Fruit fly (Drosophila melanogaster) whole organism, embryonic: Measurements from ENCODE around the gene CG13390.

Experiments used
- ATbp ChIP-seq: fragments of 200-800 bp; sonication (Bioruptor generic); optimal IDR thresholded peaks from 2 replicates; lab custom pipeline; 2017; ENCODE audit warnings: missing biosample characterization, mild to moderate bottlenecking, missing genetic modification characterization, missing genetic modification reagents
- Abd-B ChIP-seq: fragments of 200-800 bp; sonication (Bioruptor generic); optimal IDR thresholded peaks from 2 replicates; lab custom pipeline; 2018; ENCODE audit warnings: missing biosample characterization, mild to moderate bottlenecking, missing genetic modification characterization, moderate library complexity
- Asciz ChIP-seq: fragments of 200-800 bp; sonication (Bioruptor generic); optimal IDR thresholded peaks from 2 replicates; lab custom pipeline; 2017; ENCODE audit warnings: missing biosample characterization, mild to moderate bottlenecking, missing genetic modification characterization, missing genetic modification reagents
- Atf3 ChIP-seq: fragments of 200-800 bp; sonication (Bioruptor generic); optimal IDR thresholded peaks from 3 replicates; lab custom pipeline; 2016; ENCODE audit warnings: missing biosample characterization, missing genetic modification characterization
- Bgb ChIP-seq: fragments of 200-800 bp; sonication (Bioruptor generic); IDR thresholded peaks from 2 replicates; pipeline ENCODE4 v1.3.6; 2022; ENCODE audit warnings: missing biosample characterization, missing genetic modification characterization; ENCODE audit not compliant: partially characterized antibody
- Bteb2 ChIP-seq: fragments of 200-800 bp; sonication (Bioruptor generic); optimal IDR thresholded peaks from 2 replicates; lab custom pipeline; 2016; ENCODE audit warnings: missing biosample characterization, missing genetic modification characterization
- C15 ChIP-seq: fragments of 200-800 bp; sonication (Bioruptor generic); IDR thresholded peaks from 3 replicates; pipeline ENCODE4 v1.3.6; 2022; ENCODE audit warnings: missing biosample characterization, missing genetic modification characterization
- CG10267 ChIP-seq: fragments of 200-800 bp; sonication (Bioruptor generic); optimal IDR thresholded peaks from 2 replicates; lab custom pipeline; 2018; ENCODE audit warnings: missing biosample characterization, mild to moderate bottlenecking, missing genetic modification characterization, moderate library complexity
- CG11504 ChIP-seq: fragments of 200-800 bp; sonication (Bioruptor generic); optimal IDR thresholded peaks from 3 replicates; lab custom pipeline; 2019; ENCODE audit warnings: missing biosample characterization, mild to moderate bottlenecking, missing genetic modification characterization, moderate library complexity
- CG11696 ChIP-seq: fragments of 200-800 bp; sonication (Bioruptor generic); IDR thresholded peaks from 2 replicates; pipeline ENCODE4 v1.3.6; 2022; ENCODE audit warnings: missing biosample characterization, missing genetic modification characterization
- CG12155 ChIP-seq: fragments of 200-800 bp; sonication (Bioruptor generic); optimal IDR thresholded peaks from 3 replicates; lab custom pipeline; 2016; ENCODE audit warnings: missing biosample characterization, missing genetic modification characterization
- CG14050 ChIP-seq: fragments of 200-800 bp; sonication (Bioruptor generic); IDR thresholded peaks from 3 replicates; pipeline ENCODE4 v1.3.6; 2022; ENCODE audit warnings: missing biosample characterization, missing genetic modification characterization
- CG1529 ChIP-seq: fragments of 200-800 bp; sonication (Bioruptor generic); optimal IDR thresholded peaks from 3 replicates; lab custom pipeline; 2018; ENCODE audit warnings: missing biosample characterization, missing genetic modification characterization
- CG31441 ChIP-seq: fragments of 200-800 bp; sonication (Bioruptor generic); IDR thresholded peaks from 2 replicates; pipeline ENCODE4 v1.3.6; 2022; ENCODE audit warnings: missing biosample characterization, missing genetic modification characterization
- CG4404 ChIP-seq: fragments of 200-800 bp; sonication (Bioruptor generic); IDR thresholded peaks from 2 replicates; pipeline ENCODE4 v1.3.6; 2022; ENCODE audit warnings: missing biosample characterization, missing genetic modification characterization
- CG8478 ChIP-seq: fragments of >200 bp; optimal IDR thresholded peaks from 2 replicates; lab custom pipeline; 2018
- D19B ChIP-seq: fragments of 200-800 bp; sonication (Bioruptor generic); optimal IDR thresholded peaks from 2 replicates; lab custom pipeline; 2017; ENCODE audit warnings: missing biosample characterization, mild to moderate bottlenecking, missing genetic modification characterization
- Dad ChIP-seq: fragments of 200-800 bp; sonication (Bioruptor generic); optimal IDR thresholded peaks from 3 replicates; lab custom pipeline; 2016; ENCODE audit warnings: missing biosample characterization, missing genetic modification characterization
- Doc3 ChIP-seq: fragments of 200-800 bp; sonication (Bioruptor generic); IDR thresholded peaks from 3 replicates; pipeline ENCODE4 v1.3.6; 2022; ENCODE audit warnings: missing biosample characterization, missing genetic modification characterization; ENCODE audit not compliant: partially characterized antibody
- Hmx ChIP-seq: fragments of 200-800 bp; sonication (Bioruptor generic); optimal IDR thresholded peaks from 2 replicates; lab custom pipeline; 2016; ENCODE audit warnings: missing biosample characterization, missing genetic modification characterization
- MBD-R2 ChIP-seq: fragments of 200-800 bp; sonication (Bioruptor generic); IDR thresholded peaks from 2 replicates; pipeline ENCODE4 v1.3.6; 2022; ENCODE audit warnings: missing biosample characterization, missing genetic modification characterization
- MESR4 ChIP-seq: fragments of 200-800 bp; sonication (Bioruptor generic); optimal IDR thresholded peaks from 2 replicates; lab custom pipeline; 2018; ENCODE audit warnings: missing biosample characterization, mild to moderate bottlenecking, missing genetic modification characterization, moderate library complexity
- MTF-1 ChIP-seq: fragments of 200-800 bp; sonication (Bioruptor generic); optimal IDR thresholded peaks from 2 replicates; lab custom pipeline; 2018; ENCODE audit warnings: missing biosample characterization, mild to moderate bottlenecking, missing genetic modification characterization, borderline replicate concordance
- Med ChIP-seq: fragments of 200-800 bp; sonication (Bioruptor generic); peaks from one replicate; lab custom pipeline; 2016; ENCODE audit warnings: missing biosample characterization, missing genetic modification characterization, mild to moderate bottlenecking, inconsistent platforms, moderate library complexity
- NFAT ChIP-seq: fragments of 200-800 bp; sonication (Bioruptor generic); IDR thresholded peaks from 2 replicates; pipeline ENCODE4 v1.3.6; 2022; ENCODE audit warnings: missing biosample characterization, missing genetic modification characterization
- Sox102F ChIP-seq: fragments of 200-800 bp; sonication (Bioruptor generic); optimal IDR thresholded peaks from 2 replicates; lab custom pipeline; 2018; ENCODE audit warnings: missing biosample characterization, mild to moderate bottlenecking, missing genetic modification characterization, moderate library complexity
- Vsx1 ChIP-seq: fragments of 200-800 bp; sonication (Bioruptor generic); optimal IDR thresholded peaks from 2 replicates; lab custom pipeline; 2017; ENCODE audit warnings: missing biosample characterization, mild to moderate bottlenecking, missing genetic modification characterization, missing genetic modification reagents
- ato ChIP-seq: fragments of 200-800 bp; sonication (Bioruptor generic); IDR thresholded peaks from 2 replicates; pipeline ENCODE4 v1.3.6; 2022; ENCODE audit warnings: missing biosample characterization, missing genetic modification characterization; ENCODE audit not compliant: partially characterized antibody
- dan ChIP-seq: fragments of 200-800 bp; sonication (Bioruptor generic); IDR thresholded peaks from 2 replicates; pipeline ENCODE4 v1.3.6; 2022; ENCODE audit warnings: missing biosample characterization, missing genetic modification characterization
- ftz-f1 ChIP-seq: fragments of 200-800 bp; sonication (Bioruptor generic); optimal IDR thresholded peaks from 2 replicates; lab custom pipeline; 2016; ENCODE audit warnings: missing biosample characterization, missing genetic modification characterization
- gce ChIP-seq: fragments of 200-800 bp; sonication (Bioruptor generic); IDR thresholded peaks from 3 replicates; pipeline ENCODE4 v1.3.6; 2022; ENCODE audit warnings: missing biosample characterization, missing genetic modification characterization
- ind ChIP-seq: fragments of 200-800 bp; sonication (Bioruptor generic); optimal IDR thresholded peaks from 3 replicates; lab custom pipeline; 2016; ENCODE audit warnings: missing biosample characterization, missing genetic modification characterization
- kah ChIP-seq: fragments of 200-800 bp; sonication (Bioruptor generic); optimal IDR thresholded peaks from 2 replicates; lab custom pipeline; 2018; ENCODE audit warnings: missing biosample characterization, mild to moderate bottlenecking, missing genetic modification characterization
- lmd ChIP-seq: fragments of 200-800 bp; sonication (Bioruptor generic); IDR thresholded peaks from 2 replicates; pipeline ENCODE4 v1.3.6; 2022; ENCODE audit warnings: missing biosample characterization, missing genetic modification characterization
- lov ChIP-seq, 2 experiments: fragments of 200-800 bp in 1 of 2; fragments of >200 bp in 1 of 2; sonication (Bioruptor generic) in 1 of 2; IDR thresholded peaks in 1 of 2; optimal IDR thresholded peaks in 1 of 2; 2 replicates in 1 of 2; 3 replicates in 1 of 2; pipeline versions ENCODE4 v1.3.6 to Lab custom; 2017 to 2022; ENCODE audit warnings: missing biosample characterization in 1 of 2, missing genetic modification characterization in 1 of 2
- nerfin-1 ChIP-seq: fragments of 200-800 bp; sonication (Bioruptor generic); optimal IDR thresholded peaks from 3 replicates; lab custom pipeline; 2019; ENCODE audit warnings: missing biosample characterization, mild to moderate bottlenecking, missing genetic modification characterization, moderate library complexity
- p53 ChIP-seq: fragments of 200-800 bp; sonication (Bioruptor generic); optimal IDR thresholded peaks from 2 replicates; lab custom pipeline; 2016; ENCODE audit warnings: missing biosample characterization, missing genetic modification characterization
- phol ChIP-seq: fragments of 200-800 bp; sonication (Bioruptor generic); optimal IDR thresholded peaks from 3 replicates; lab custom pipeline; 2018; ENCODE audit warnings: missing biosample characterization, mild to moderate bottlenecking, missing genetic modification characterization, moderate library complexity
- sc ChIP-seq, 3 experiments: fragments of >200 bp in 2 of 3; fragments of 200-800 bp in 1 of 3; sonication (Bioruptor generic) in 1 of 3; optimal IDR thresholded peaks; 2 replicates in 2 of 3; 3 replicates in 1 of 3; lab custom pipeline; 2017; ENCODE audit warnings: mild to moderate bottlenecking in 1 of 3, missing biosample characterization in 1 of 3, missing genetic modification characterization in 1 of 3, missing genetic modification reagents in 1 of 3
- scrt ChIP-seq: fragments of 200-800 bp; sonication (Bioruptor generic); optimal IDR thresholded peaks from 2 replicates; lab custom pipeline; 2018; ENCODE audit warnings: missing biosample characterization, mild to moderate bottlenecking, missing genetic modification characterization, moderate library complexity
- sens-2 ChIP-seq: fragments of 200-800 bp; sonication (Bioruptor generic); IDR thresholded peaks from 2 replicates; pipeline ENCODE4 v1.3.6; 2022; ENCODE audit warnings: missing biosample characterization, missing genetic modification characterization
- slbo ChIP-seq: fragments of 200-800 bp; sonication (Bioruptor generic); IDR thresholded peaks from 2 replicates; pipeline ENCODE4 v1.3.6; 2022; ENCODE audit warnings: missing biosample characterization, missing genetic modification characterization
- sob ChIP-seq: fragments of 200-800 bp; sonication (Bioruptor generic); IDR thresholded peaks from 2 replicates; pipeline ENCODE4 v1.3.6; 2022; ENCODE audit warnings: missing biosample characterization, missing genetic modification characterization
- stwl ChIP-seq: fragments of 200-800 bp; sonication (Bioruptor generic); optimal IDR thresholded peaks from 3 replicates; lab custom pipeline; 2018; ENCODE audit warnings: missing biosample characterization, mild to moderate bottlenecking, missing genetic modification characterization, moderate library complexity
- tap ChIP-seq: fragments of 200-800 bp; optimal IDR thresholded peaks from 3 replicates; lab custom pipeline; 2019; ENCODE audit warnings: missing biosample characterization, mild to moderate bottlenecking, missing genetic modification characterization, moderate library complexity
- tll ChIP-seq, 2 experiments: fragments of 200-800 bp in 1 of 2; fragments of >200 bp in 1 of 2; sonication (Bioruptor generic) in 1 of 2; optimal IDR thresholded peaks; 2 replicates each; lab custom pipeline; 2017 to 2019; ENCODE audit warnings: missing biosample characterization in 2 of 2, missing genetic modification characterization in 2 of 2, mild to moderate bottlenecking in 1 of 2, moderate library complexity in 1 of 2
- trh ChIP-seq: fragments of 200-800 bp; sonication (Bioruptor generic); optimal IDR thresholded peaks from 2 replicates; lab custom pipeline; 2016; ENCODE audit warnings: missing biosample characterization, missing genetic modification characterization
- wdn ChIP-seq: fragments of 200-800 bp; sonication (Bioruptor generic); IDR thresholded peaks from 2 replicates; pipeline ENCODE4 v1.3.6; 2022; ENCODE audit warnings: missing biosample characterization, missing genetic modification characterization
- wor ChIP-seq: fragments of 200-800 bp; sonication (Bioruptor generic); IDR thresholded peaks from 2 replicates; pipeline ENCODE4 v1.3.6; 2022; ENCODE audit warnings: missing biosample characterization, missing genetic modification characterization
- z ChIP-seq: fragments of 200-800 bp; sonication (Bioruptor generic); IDR thresholded peaks from 3 replicates; pipeline ENCODE4 v1.3.6; 2022; ENCODE audit warnings: missing biosample characterization, missing genetic modification characterization

CG13390 gene

dm6 chr2L:8382646-8383045, 6.0 kb upstream of the CG13390 start, which contains the start of the genes CG13392 and Rcd4 (continued):
- peak; percentile 57 for TF ChIP-seq Bteb2 (GFP tag; lab: Kevin White, UChicago)
- TF ChIP-seq Bgb (GFP tag; lab: Robert Waterston, UW): peak; percentile 72
- no peak for TF ChIP-seq lov (optimal IDR thresholded peaks at IDR 0.05; lab: Kevin White, UChicago)
- TF ChIP-seq lov (GFP tag; IDR thresholded peaks at IDR 0.05; lab: Robert Waterston, UW): no peak
- TF ChIP-seq Doc3 (GFP tag; lab: Robert Waterston, UW): peak; percentile 67; the same call in 1 of the 3 replicates
- TF ChIP-seq Vsx1 (GFP tag; lab: Kevin White, UChicago): no peak
- peak; percentile 70 for TF ChIP-seq CG12155 (GFP tag; lab: Kevin White, UChicago)
- peak; percentile 76 for TF ChIP-seq Dad (GFP tag; lab: Kevin White, UChicago)
- TF ChIP-seq wor (GFP tag; lab: Robert Waterston, UW): no peak
- no peak for TF ChIP-seq C15
- TF ChIP-seq tap (tag; lab: Kevin White, UChicago): no peak
- peak; percentile 51; the same call in 1 of the 2 replicates for TF ChIP-seq wdn (GFP tag; lab: Robert Waterston, UW)
- no peak for TF ChIP-seq Asciz (GFP tag; lab: Kevin White, UChicago)
- peak; percentile 7 for TF ChIP-seq phol (tag; lab: Kevin White, UChicago)
- TF ChIP-seq CG14050 (GFP tag; lab: Robert Waterston, UW): peak; percentile 14; the same call in 1 of the 3 replicates
- peak; percentile 95 for TF ChIP-seq MBD-R2 (GFP tag; lab: Robert Waterston, UW)
- peak; percentile 26 for TF ChIP-seq p53
- peak; percentile 78 for TF ChIP-seq MESR4 (GFP tag; lab: Kevin White, UChicago)
- TF ChIP-seq CG11696 (GFP tag; lab: Robert Waterston, UW): no peak
- TF ChIP-seq CG11504 (tag; lab: Kevin White, UChicago): peak; percentile 46
- TF ChIP-seq ftz-f1 (GFP tag; lab: Kevin White, UChicago): peak; percentile 23
- TF ChIP-seq sob (GFP tag; lab: Robert Waterston, UW): peak; percentile 91
- no peak for TF ChIP-seq Hmx
- TF ChIP-seq dan (GFP tag; lab: Robert Waterston, UW): no peak
- TF ChIP-seq Sox102F (GFP tag; lab: Kevin White, UChicago): peak; percentile 16
- no peak for TF ChIP-seq Abd-B (GFP tag; lab: Kevin White, UChicago)
- peak; percentile 85 for TF ChIP-seq slbo (GFP tag; lab: Robert Waterston, UW)
- TF ChIP-seq tll (GFP tag; optimal IDR thresholded peaks at IDR 0.05; lab: Kevin White, UChicago): no peak
- peak; percentile 37 for TF ChIP-seq CG1529
- no peak for TF ChIP-seq sc (optimal IDR thresholded peaks at IDR 0.05; lab: Kevin White, UChicago)
- TF ChIP-seq sc (GFP tag; optimal IDR thresholded peaks at IDR 0.05; lab: Kevin White, UChicago): no peak
- TF ChIP-seq CG4404 (GFP tag; lab: Robert Waterston, UW): peak; percentile 48; the same call in 1 of the 2 replicates
- TF ChIP-seq MTF-1 (GFP tag; lab: Kevin White, UChicago): peak; percentile 13
- TF ChIP-seq ato (GFP tag; lab: Robert Waterston, UW): peak; percentile 61; the same call in 1 of the 2 replicates
- TF ChIP-seq CG8478 (lab: Kevin White, UChicago): no peak
- no peak for TF ChIP-seq trh (GFP tag; lab: Kevin White, UChicago)
- TF ChIP-seq sens-2 (GFP tag; lab: Robert Waterston, UW): no peak
- TF ChIP-seq Atf3 (GFP tag; lab: Kevin White, UChicago): peak; percentile 59
- no peak for TF ChIP-seq z
- TF ChIP-seq kah (GFP tag; lab: Kevin White, UChicago): peak; percentile 33
- TF ChIP-seq D19B (GFP tag; lab: Kevin White, UChicago): peak; percentile 29
- TF ChIP-seq stwl (tag; lab: Kevin White, UChicago): peak; percentile 100
- no peak for TF ChIP-seq ATbp
- peak; percentile 41 for TF ChIP-seq scrt (GFP tag; lab: Kevin White, UChicago)
- TF ChIP-seq CG10267 (tag; lab: Kevin White, UChicago): peak; percentile 97
- no peak for TF ChIP-seq CG31441 (GFP tag; lab: Robert Waterston, UW)
- TF ChIP-seq Med: peak; percentile 97
- peak; percentile 58 for TF ChIP-seq nerfin-1 (tag; lab: Kevin White, UChicago)
- peak; percentile 38; the same call in 1 of the 2 replicates for TF ChIP-seq lmd (GFP tag; lab: Robert Waterston, UW)
- peak; percentile 82 for TF ChIP-seq NFAT (GFP tag; lab: Robert Waterston, UW)
- peak; percentile 68 for TF ChIP-seq ind (GFP tag; lab: Kevin White, UChicago)
- no peak for TF ChIP-seq gce (GFP tag; lab: Robert Waterston, UW)
